Worm (Caenorhabditis elegans): ENCODE results near the gene ZK666.2.

Gene ZK666.2

ce11 chrII:10476039-10476438 is 4.3 kb upstream of the ZK666.2 start, which contains the start of gene clec-58:
Gene clec-58 (minus strand): TSS chrII:10476139.
- no peak for TF ChIP-seq tbx-8 (GFP tag; optimal IDR thresholded peaks at IDR 0.05)
- TF ChIP-seq hlh-1 (tag; optimal IDR thresholded peaks at IDR 0.05): no peak
- TF ChIP-seq nhr-12 (tag; optimal IDR thresholded peaks at IDR 0.05): no peak
- no peak for TF ChIP-seq nhr-28 (tag; optimal IDR thresholded peaks at IDR 0.05)
- no peak for TF ChIP-seq lsy-2 (tag; optimal IDR thresholded peaks at IDR 0.05)
- TF ChIP-seq ztf-11 (tag; optimal IDR thresholded peaks at IDR 0.05): no peak
- TF ChIP-seq sptf-1 (tag; optimal IDR thresholded peaks at IDR 0.05): no peak
- no peak for TF ChIP-seq nhr-237 (tag; optimal IDR thresholded peaks at IDR 0.05)
- TF ChIP-seq snpc-4 (tag; optimal IDR thresholded peaks at IDR 0.05): no peak
- TF ChIP-seq ceh-39 (tag; optimal IDR thresholded peaks at IDR 0.05): no peak
- no peak for TF ChIP-seq nhr-2 (tag; optimal IDR thresholded peaks at IDR 0.05)

ce11 chrII:10471247-10471646 is 443 bp downstream of the ZK666.2 start, which contains the start of gene ZK666.1:
Gene ZK666.1 (minus strand): TSS chrII:10471347.
- TF ChIP-seq ceh-39 (tag; optimal IDR thresholded peaks at IDR 0.05): no peak
- TF ChIP-seq M03D4.4 (tag; optimal IDR thresholded peaks at IDR 0.05): no peak
- no peak for TF ChIP-seq nhr-28 (tag; optimal IDR thresholded peaks at IDR 0.05)
- TF ChIP-seq pha-4 (tag; optimal IDR thresholded peaks at IDR 0.05): no peak
- no peak for TF ChIP-seq mab-5 (tag; optimal IDR thresholded peaks at IDR 0.05)
- TF ChIP-seq snpc-4 (tag; optimal IDR thresholded peaks at IDR 0.05): no peak
- TF ChIP-seq sptf-1 (tag; optimal IDR thresholded peaks at IDR 0.05): no peak
- TF ChIP-seq hlh-1 (tag; optimal IDR thresholded peaks at IDR 0.05): no peak
- no peak for TF ChIP-seq ceh-83 (GFP tag; optimal IDR thresholded peaks at IDR 0.05)

- TF ChIP-seq unc-120 (tag; optimal IDR thresholded peaks at IDR 0.05; ENCODE audit: poor library complexity, severe bottlenecking) (no peak), lsy-2 (tag; optimal IDR thresholded peaks at IDR 0.05) (no peak), mab-5 (tag; optimal IDR thresholded peaks at IDR 0.05) (no peak), nhr-2 (tag; optimal IDR thresholded peaks at IDR 0.05) (no peak), lin-32 (GFP tag; optimal IDR thresholded peaks at IDR 0.05) (no peak), elt-3 (tag; optimal IDR thresholded peaks at IDR 0.05) (no peak), nhr-76 (tag; optimal IDR thresholded peaks at IDR 0.05) (no peak), elt-1 (tag; optimal IDR thresholded peaks at IDR 0.05; ENCODE audit: borderline replicate concordance, insufficient read depth) (no peak), unc-39 (tag; optimal IDR thresholded peaks at IDR 0.05) (no peak)
These were observed 1.5 kb downstream of the ZK666.2 start, which contains the start of gene clec-143 for ce11 chrII:10470159-10470558. Gene clec-143 (minus strand): TSS chrII:10470297.

- TF ChIP-seq snpc-4 (tag; optimal IDR thresholded peaks at IDR 0.05) (no peak), flh-1 (GFP tag; optimal IDR thresholded peaks at IDR 0.05) (no peak), M03D4.4 (tag; optimal IDR thresholded peaks at IDR 0.05) (no peak), drap-1 (GFP tag; optimal IDR thresholded peaks at IDR 0.05) (no peak), cnd-1 (tag; optimal IDR thresholded peaks at IDR 0.05) (no peak), unc-120 (tag; optimal IDR thresholded peaks at IDR 0.05; ENCODE audit: poor library complexity, severe bottlenecking) (no peak), mab-5 (tag; optimal IDR thresholded peaks at IDR 0.05) (no peak), unc-62 (GFP tag; optimal IDR thresholded peaks at IDR 0.05) (no peak), bed-3 (GFP tag; optimal IDR thresholded peaks at IDR 0.05) (no peak), nhr-76 (tag; optimal IDR thresholded peaks at IDR 0.05) (no peak), nhr-28 (tag; optimal IDR thresholded peaks at IDR 0.05) (no peak), ztf-11 (tag; optimal IDR thresholded peaks at IDR 0.05) (no peak), ceh-39 (tag; optimal IDR thresholded peaks at IDR 0.05) (no peak), mls-2 (tag; optimal IDR thresholded peaks at IDR 0.05) (no peak), hlh-1 (tag; optimal IDR thresholded peaks at IDR 0.05) (no peak), unc-39 (tag; optimal IDR thresholded peaks at IDR 0.05) (no peak), nhr-2 (tag; optimal IDR thresholded peaks at IDR 0.05) (no peak), lsy-2 (tag; optimal IDR thresholded peaks at IDR 0.05) (no peak), pha-4 (tag; optimal IDR thresholded peaks at IDR 0.05) (no peak)
These were observed 5.1 kb downstream of the ZK666.2 start, which contains the start of gene tnc-2 for ce11 chrII:10466552-10466951. Gene tnc-2 (plus strand): TSS chrII:10466852.

ce11 chrII:10464230-10464920 is 7.3 kb downstream of the ZK666.2 start, which contains the start of the genes ZK673.6 and sdz-37:
Gene ZK673.6 (minus strand): TSS chrII:10464330.
Gene sdz-37 (plus strand): TSS chrII:10464870.
- TF ChIP-seq nhr-237 (tag; optimal IDR thresholded peaks at IDR 0.05) (no peak), mls-2 (tag; optimal IDR thresholded peaks at IDR 0.05) (no peak), nhr-76 (tag; optimal IDR thresholded peaks at IDR 0.05) (no peak), sptf-1 (tag; optimal IDR thresholded peaks at IDR 0.05) (no peak), nhr-2 (tag; optimal IDR thresholded peaks at IDR 0.05) (no peak), cnd-1 (tag; optimal IDR thresholded peaks at IDR 0.05) (no peak)

All from whole organism, mixed stage, embryonic.